Worm (Caenorhabditis elegans): ENCODE data around the gene aff-1.

ce11 chrII:6849308-6849707, 14.2 kb downstream of the aff-1 start:
- no peak for TF ChIP-seq tab-1 (GFP tag; IDR thresholded peaks at IDR 0.05)
- TF ChIP-seq med-1 (GFP tag; optimal IDR thresholded peaks at IDR 0.05; ENCODE audit: insufficient read depth) = no peak
- TF ChIP-seq flt-1 (GFP tag; IDR thresholded peaks at IDR 0.05) = no peak
- TF ChIP-seq cog-1 (tag; optimal IDR thresholded peaks at IDR 0.05) = no peak
- no peak for TF ChIP-seq klf-2 (GFP tag; conservative IDR thresholded peaks at IDR 0.05)
- TF ChIP-seq T22C8.4 (GFP tag; IDR thresholded peaks at IDR 0.05) = no peak
- no peak for TF ChIP-seq ztf-23 (GFP tag; IDR thresholded peaks at IDR 0.05)
- TF ChIP-seq ztf-29 (GFP tag; IDR thresholded peaks at IDR 0.05) = no peak
- no peak for TF ChIP-seq ref-1 (GFP tag; conservative IDR thresholded peaks at IDR 0.05)

Data from whole organism, midembryonic.